Worm (Caenorhabditis elegans): ENCODE data around the gene Y49F6B.20.
"Not testable (repeated sequence)": the region's sequence is repeated elsewhere in the genome, so short reads cannot be mapped to it uniquely, and the experiment has no call there.

Y49F6B.20 gene

ce11 chrII:3471603-3472002 lies 1.2 kb upstream of the Y49F6B.20 start, which contains the start of gene Y49F6B.13:
Y49F6B.13 (minus strand) TSS chrII:3471703.
- no peak for TF ChIP-seq lin-39 (tag; optimal IDR thresholded peaks at IDR 0.05)
- no peak for TF ChIP-seq lin-13 (GFP tag; optimal IDR thresholded peaks at IDR 0.05)
- no peak for TF ChIP-seq Y55F3AM.14 (GFP tag; optimal IDR thresholded peaks at IDR 0.05)
- TF ChIP-seq C34F6.9 (tag; optimal IDR thresholded peaks at IDR 0.05), result no peak
- no peak for TF ChIP-seq F13H6.1 (tag; optimal IDR thresholded peaks at IDR 0.05)
- TF ChIP-seq crh-2 (tag; optimal IDR thresholded peaks at IDR 0.05), result no peak
- TF ChIP-seq nhr-25 (tag; optimal IDR thresholded peaks at IDR 0.05), result no peak
- TF ChIP-seq egl-27 (tag; optimal IDR thresholded peaks at IDR 0.05), result no peak

ce11 chrII:3464580-3464979 lies 5.9 kb downstream of the Y49F6B.20 start, which contains the start of gene C16C8.10:
C16C8.10 (minus strand) TSS chrII:3464680.
- TF ChIP-seq sma-3 (GFP tag; optimal IDR thresholded peaks at IDR 0.05); aly-2 (tag; optimal IDR thresholded peaks at IDR 0.05); mbf-1 (tag; optimal IDR thresholded peaks at IDR 0.05): not testable (repeated sequence)

- TF ChIP-seq ama-1 (optimal IDR thresholded peaks at IDR 0.05) (no peak), nhr-6 (tag; optimal IDR thresholded peaks at IDR 0.05) (no peak), fos-1 (tag; optimal IDR thresholded peaks at IDR 0.05) (no peak)
These were observed 7.4 kb downstream of the Y49F6B.20 start, which contains the start of gene C16C8.9 for ce11 chrII:3463097-3463496. C16C8.9 (minus strand) TSS chrII:3463197.

ce11 chrII:3461586-3461985 lies 8.9 kb downstream of the Y49F6B.20 start, which contains the start of gene C16C8.8:
C16C8.8 (minus strand) TSS chrII:3461686.
- TF ChIP-seq aly-2 (tag; optimal IDR thresholded peaks at IDR 0.05) (no peak), elt-1 (tag; optimal IDR thresholded peaks at IDR 0.05) (no peak), F13H6.1 (tag; optimal IDR thresholded peaks at IDR 0.05) (no peak), nhr-25 (tag; optimal IDR thresholded peaks at IDR 0.05) (no peak), skn-1 (tag; optimal IDR thresholded peaks at IDR 0.05) (no peak), nhr-12 (tag; optimal IDR thresholded peaks at IDR 0.05) (no peak), nhr-21 (tag; optimal IDR thresholded peaks at IDR 0.05) (no peak), nhr-77 (tag; optimal IDR thresholded peaks at IDR 0.05) (no peak), nhr-237 (tag; optimal IDR thresholded peaks at IDR 0.05) (no peak), alr-1 (tag; optimal IDR thresholded peaks at IDR 0.05) (no peak), gmeb-1 (tag; optimal IDR thresholded peaks at IDR 0.05) (no peak), peb-1 (tag; optimal IDR thresholded peaks at IDR 0.05) (no peak)

ce11 chrII:3460048-3460447 lies 10.4 kb downstream of the Y49F6B.20 start, which contains the start of gene C16C8.7:
C16C8.7 (minus strand) TSS chrII:3460148.
- no peak for TF ChIP-seq lin-13 (GFP tag; optimal IDR thresholded peaks at IDR 0.05)
- no peak for TF ChIP-seq sma-3 (GFP tag; optimal IDR thresholded peaks at IDR 0.05)
- TF ChIP-seq aly-2 (tag; optimal IDR thresholded peaks at IDR 0.05), result no peak
- no peak for TF ChIP-seq ztf-4 (tag; optimal IDR thresholded peaks at IDR 0.05)
- no peak for TF ChIP-seq nhr-25 (tag; optimal IDR thresholded peaks at IDR 0.05)
- no peak for TF ChIP-seq R02D3.7 (tag; optimal IDR thresholded peaks at IDR 0.05)
- TF ChIP-seq nhr-21 (tag; optimal IDR thresholded peaks at IDR 0.05), result no peak
- no peak for TF ChIP-seq F13H6.1 (tag; optimal IDR thresholded peaks at IDR 0.05)
- no peak for TF ChIP-seq nhr-129 (tag; optimal IDR thresholded peaks at IDR 0.05)
- TF ChIP-seq C34F6.9 (tag; optimal IDR thresholded peaks at IDR 0.05), result no peak
- TF ChIP-seq elt-3 (tag; optimal IDR thresholded peaks at IDR 0.05), result no peak
- TF ChIP-seq ceh-82 (tag; optimal IDR thresholded peaks at IDR 0.05), result no peak
- TF ChIP-seq skn-1 (tag; optimal IDR thresholded peaks at IDR 0.05), result no peak

- TF ChIP-seq ama-1 (optimal IDR thresholded peaks at IDR 0.05) (no peak), sma-3 (GFP tag; optimal IDR thresholded peaks at IDR 0.05) (no peak), lin-11 (tag; optimal IDR thresholded peaks at IDR 0.05) (no peak), aly-2 (tag; optimal IDR thresholded peaks at IDR 0.05) (no peak), mab-5 (tag; optimal IDR thresholded peaks at IDR 0.05) (no peak), skn-1 (tag; optimal IDR thresholded peaks at IDR 0.05) (no peak), mdl-1 (tag; optimal IDR thresholded peaks at IDR 0.05) (no peak), elt-1 (tag; optimal IDR thresholded peaks at IDR 0.05) (no peak), gmeb-1 (tag; optimal IDR thresholded peaks at IDR 0.05) (no peak), elt-3 (tag; optimal IDR thresholded peaks at IDR 0.05) (no peak), snpc-4 (tag; optimal IDR thresholded peaks at IDR 0.05) (no peak), R02D3.7 (tag; optimal IDR thresholded peaks at IDR 0.05) (no peak), nhr-6 (tag; optimal IDR thresholded peaks at IDR 0.05) (no peak), nhr-23 (tag; optimal IDR thresholded peaks at IDR 0.05) (no peak)
These were observed 11.2 kb downstream of the Y49F6B.20 start for ce11 chrII:3459199-3459598.

Measured in whole organism, L2 larva.